Fruit fly (Drosophila melanogaster): ENCODE results near the gene alphaCOP.

alphaCOP gene

dm6 chr3L:1652700-1653200, 7.8 kb upstream of the alphaCOP start, which contains the start of the genes CG7970 and Vta1 (continued):
- peak; percentile 13; the same call in 1 of the 2 replicates for TF ChIP-seq Gug (GFP tag; IDR thresholded peaks at IDR 0.05)
- TF ChIP-seq Lpt (GFP tag; optimal IDR thresholded peaks at IDR 0.05) = peak; percentile 42
- no peak for TF ChIP-seq Sox14 (GFP tag; optimal IDR thresholded peaks at IDR 0.05)
- TF ChIP-seq CG11294 (GFP tag; IDR thresholded peaks at IDR 0.05) = no peak
- no peak for TF ChIP-seq lz (GFP tag; optimal IDR thresholded peaks at IDR 0.05)

- TF ChIP-seq Blimp-1 (GFP tag; optimal IDR thresholded peaks at IDR 0.05) (no peak), esn (GFP tag; optimal IDR thresholded peaks at IDR 0.05) (no peak), CG8319 (GFP tag; optimal IDR thresholded peaks at IDR 0.05) (no peak), fkh (GFP tag; optimal IDR thresholded peaks at IDR 0.05) (no peak), Ets21C (GFP tag; optimal IDR thresholded peaks at IDR 0.05) (no peak), CG6792 (GFP tag; optimal IDR thresholded peaks at IDR 0.05) (no peak), dac (GFP tag; optimal IDR thresholded peaks at IDR 0.05) (no peak), OdsH (GFP tag; optimal IDR thresholded peaks at IDR 0.05) (no peak), Sox15 (GFP tag; optimal IDR thresholded peaks at IDR 0.05) (no peak), Eip75B (GFP tag; optimal IDR thresholded peaks at IDR 0.05) (no peak), CG31627 (GFP tag; optimal IDR thresholded peaks at IDR 0.05) (no peak), CG11294 (GFP tag; IDR thresholded peaks at IDR 0.05) (no peak), CG7368 (GFP tag; optimal IDR thresholded peaks at IDR 0.05) (no peak), CG10669 (GFP tag; optimal IDR thresholded peaks at IDR 0.05) (no peak), Eip78C (GFP tag) (no peak), CG3032 (tag; optimal IDR thresholded peaks at IDR 0.05) (no peak), acj6 (GFP tag; optimal IDR thresholded peaks at IDR 0.05) (no peak), vri (GFP tag; optimal IDR thresholded peaks at IDR 0.05) (no peak)
Measured at dm6 chr3L:1649363-1649762, 4.4 kb upstream of the alphaCOP start.

- no peak for TF ChIP-seq CG10669 (GFP tag; optimal IDR thresholded peaks at IDR 0.05)
- no peak for TF ChIP-seq Eip78C (GFP tag)
- TF ChIP-seq CG11762 (GFP tag; optimal IDR thresholded peaks at IDR 0.05; ENCODE audit: insufficient read depth) = no peak
- no peak for TF ChIP-seq lz (GFP tag; optimal IDR thresholded peaks at IDR 0.05)
- no peak for TF ChIP-seq spab (GFP tag; optimal IDR thresholded peaks at IDR 0.05)
- no peak for TF ChIP-seq vri (GFP tag; optimal IDR thresholded peaks at IDR 0.05)
- TF ChIP-seq CG6163 (GFP tag; IDR thresholded peaks at IDR 0.05) = no peak
- TF ChIP-seq Sox102F (GFP tag; optimal IDR thresholded peaks at IDR 0.05) = no peak
- TF ChIP-seq eg (GFP tag; IDR thresholded peaks at IDR 0.05) = no peak
- TF ChIP-seq Ets96B (tag; optimal IDR thresholded peaks at IDR 0.05) = no peak
- no peak for TF ChIP-seq CG7368 (GFP tag; optimal IDR thresholded peaks at IDR 0.05)
- no peak for TF ChIP-seq cyc (GFP tag; optimal IDR thresholded peaks at IDR 0.05)
Measured at dm6 chr3L:1648690-1649355, 3.8 kb upstream of the alphaCOP start, which contains the start of gene CG13920. TSS of gene CG13920 (plus strand) at chr3L:1648944.

dm6 chr3L:1647276-1647919, 2.4 kb upstream of the alphaCOP start, which contains the start of the genes CG17249 and Bro:
TSS of gene CG17249 (minus strand) at chr3L:1647464.
TSS of gene Bro (plus strand) at chr3L:1647869.
- TF ChIP-seq CG6854 (GFP tag; optimal IDR thresholded peaks at IDR 0.05) = no peak
- TF ChIP-seq spab (GFP tag; optimal IDR thresholded peaks at IDR 0.05) = no peak
- TF ChIP-seq Eip75B (GFP tag; optimal IDR thresholded peaks at IDR 0.05) = no peak
- peak; percentile 11 for TF ChIP-seq topi (GFP tag; optimal IDR thresholded peaks at IDR 0.05)
- no peak for TF ChIP-seq CG11762 (GFP tag; optimal IDR thresholded peaks at IDR 0.05; ENCODE audit: insufficient read depth)
- TF ChIP-seq Hr4 (GFP tag; optimal IDR thresholded peaks at IDR 0.05) = no peak
- peak; percentile 53 for TF ChIP-seq CG31627 (GFP tag; optimal IDR thresholded peaks at IDR 0.05)
- no peak for TF ChIP-seq Hr39 (GFP tag; optimal IDR thresholded peaks at IDR 0.05)
- TF ChIP-seq Ets21C (GFP tag; optimal IDR thresholded peaks at IDR 0.05) = no peak
- TF ChIP-seq CG8319 (GFP tag; optimal IDR thresholded peaks at IDR 0.05) = no peak
- TF ChIP-seq cyc (GFP tag; optimal IDR thresholded peaks at IDR 0.05) = no peak
- TF ChIP-seq Smox (GFP tag; optimal IDR thresholded peaks at IDR 0.05) = no peak
- no peak for TF ChIP-seq Sox102F (GFP tag; optimal IDR thresholded peaks at IDR 0.05)
- TF ChIP-seq dac (GFP tag; optimal IDR thresholded peaks at IDR 0.05) = no peak
- TF ChIP-seq CG1621 (tag; optimal IDR thresholded peaks at IDR 0.05) = peak; percentile 78
- no peak for TF ChIP-seq CG34406 (GFP tag; optimal IDR thresholded peaks at IDR 0.05)
- TF ChIP-seq acj6 (GFP tag; optimal IDR thresholded peaks at IDR 0.05) = no peak
- TF ChIP-seq salr (GFP tag; optimal IDR thresholded peaks at IDR 0.05) = no peak
- TF ChIP-seq lz (GFP tag; optimal IDR thresholded peaks at IDR 0.05) = peak; percentile 27
- TF ChIP-seq net (GFP tag; optimal IDR thresholded peaks at IDR 0.05) = no peak
- TF ChIP-seq CG11902 (GFP tag; optimal IDR thresholded peaks at IDR 0.05) = no peak
- no peak for TF ChIP-seq CG8119 (GFP tag; IDR thresholded peaks at IDR 0.05)
- no peak for TF ChIP-seq vri (GFP tag; optimal IDR thresholded peaks at IDR 0.05)
- no peak for TF ChIP-seq svp (GFP tag)
- no peak for TF ChIP-seq fd85E (GFP tag; optimal IDR thresholded peaks at IDR 0.05)
- no peak for TF ChIP-seq Eip93F (GFP tag; optimal IDR thresholded peaks at IDR 0.05)

Measured in whole organism, prepupa.